Fruit fly (Drosophila melanogaster): ENCODE data around the gene Hsp68.

dm6 chr3R:24093430-24093829 lies 36.3 kb upstream of the Hsp68 start:
- TF ChIP-seq CG3032 (tag; optimal IDR thresholded peaks at IDR 0.05) = no peak
- no peak for TF ChIP-seq CG11294 (GFP tag; IDR thresholded peaks at IDR 0.05)

Measured in whole organism, prepupa.